Fruit fly (Drosophila melanogaster) whole organism, adult: ENCODE results near the gene Zpr1.
A peak's percentile ranks its signal among the peaks of the same experiment; 100 is the strongest.

Experiments used
- CG11617 ChIP-seq: fragments of 200-800 bp; sonication (Bioruptor generic); optimal IDR thresholded peaks from 2 replicates; lab custom pipeline; 2017; ENCODE audit warnings: mild to moderate bottlenecking, missing biosample characterization, missing genetic modification reagents, missing genetic modification characterization
- CG12768 ChIP-seq: fragments of 200-800 bp; sonication (Bioruptor generic); optimal IDR thresholded peaks from 2 replicates; lab custom pipeline; 2017; ENCODE audit warnings: missing biosample characterization, missing genetic modification characterization, mild to moderate bottlenecking, moderate library complexity, missing genetic modification reagents
- CG14711 ChIP-seq: fragments of 200-800 bp; sonication (Bioruptor generic); optimal IDR thresholded peaks from 2 replicates; lab custom pipeline; 2018; ENCODE audit warnings: missing biosample characterization, mild to moderate bottlenecking, missing genetic modification characterization, moderate library complexity
- CG1620 ChIP-seq: fragments of 200-800 bp; sonication (Bioruptor generic); optimal IDR thresholded peaks from 2 replicates; lab custom pipeline; 2016; ENCODE audit warnings: missing biosample characterization, missing genetic modification characterization
- CG33017 ChIP-seq: fragments of 200-800 bp; sonication (Bioruptor generic); optimal IDR thresholded peaks from 2 replicates; lab custom pipeline; 2018; ENCODE audit warnings: missing biosample characterization, mild to moderate bottlenecking, missing genetic modification characterization, moderate library complexity
- CG5204 ChIP-seq: fragments of 200-800 bp; sonication (Bioruptor generic); optimal IDR thresholded peaks from 2 replicates; lab custom pipeline; 2016; ENCODE audit warnings: missing biosample characterization, missing genetic modification characterization
- CG7045 ChIP-seq: fragments of 200-800 bp; sonication (Bioruptor generic); optimal IDR thresholded peaks from 2 replicates; lab custom pipeline; 2017; ENCODE audit warnings: missing biosample characterization, mild to moderate bottlenecking, missing genetic modification characterization
- CG7101 ChIP-seq: fragments of 200-800 bp; sonication (Bioruptor generic); optimal IDR thresholded peaks from 2 replicates; lab custom pipeline; 2018; ENCODE audit warnings: missing biosample characterization, mild to moderate bottlenecking, missing genetic modification characterization, moderate library complexity
- Clk ChIP-seq: fragments of 200-800 bp; sonication (Bioruptor generic); optimal IDR thresholded peaks from 2 replicates; lab custom pipeline; 2017; ENCODE audit warnings: missing biosample characterization, missing genetic modification characterization
- Crg-1 ChIP-seq: fragments of 200-800 bp; sonication (Bioruptor generic); optimal IDR thresholded peaks from 2 replicates; lab custom pipeline; 2016; ENCODE audit warnings: missing biosample characterization, missing genetic modification characterization
- Hr96 ChIP-seq: fragments of 200-800 bp; sonication (Bioruptor generic); optimal IDR thresholded peaks from 2 replicates; lab custom pipeline; 2016; ENCODE audit warnings: missing biosample characterization, missing genetic modification characterization
- bab1 ChIP-seq: fragments of 200-800 bp; sonication (Bioruptor generic); optimal IDR thresholded peaks from 3 replicates; lab custom pipeline; 2019; ENCODE audit warnings: missing biosample characterization, mild to moderate bottlenecking, missing genetic modification characterization, moderate library complexity
- cic ChIP-seq: fragments of 200-800 bp; sonication (Bioruptor generic); optimal IDR thresholded peaks from 2 replicates; lab custom pipeline; 2017; ENCODE audit warnings: missing biosample characterization, mild to moderate bottlenecking, missing genetic modification characterization, moderate library complexity
- cnc ChIP-seq, 2 experiments: fragments of >200 bp; optimal IDR thresholded peaks; 2 replicates each; lab custom pipeline; 2017
- kay ChIP-seq: fragments of 200-800 bp; sonication (Bioruptor generic); peaks from one replicate; lab custom pipeline; 2016; ENCODE audit warnings: missing biosample characterization, missing genetic modification characterization, borderline replicate concordance
- ovo ChIP-seq: fragments of 200-800 bp; sonication (Bioruptor generic); optimal IDR thresholded peaks from 2 replicates; lab custom pipeline; 2016; ENCODE audit warnings: missing biosample characterization, missing genetic modification characterization
- pad ChIP-seq: fragments of 200-800 bp; sonication (Bioruptor generic); optimal IDR thresholded peaks from 3 replicates; lab custom pipeline; 2017; ENCODE audit warnings: missing biosample characterization, missing genetic modification characterization, mild to moderate bottlenecking, moderate library complexity, missing genetic modification reagents
- tj ChIP-seq: fragments of 200-800 bp; sonication (Bioruptor generic); optimal IDR thresholded peaks from 3 replicates; lab custom pipeline; 2017; ENCODE audit warnings: missing biosample characterization, mild to moderate bottlenecking, missing genetic modification characterization, moderate library complexity
- toe ChIP-seq: fragments of 200-800 bp; sonication (Bioruptor generic); optimal IDR thresholded peaks from 2 replicates; lab custom pipeline; 2016; ENCODE audit warnings: missing biosample characterization, missing genetic modification characterization

The Zpr1 gene

DNA sequence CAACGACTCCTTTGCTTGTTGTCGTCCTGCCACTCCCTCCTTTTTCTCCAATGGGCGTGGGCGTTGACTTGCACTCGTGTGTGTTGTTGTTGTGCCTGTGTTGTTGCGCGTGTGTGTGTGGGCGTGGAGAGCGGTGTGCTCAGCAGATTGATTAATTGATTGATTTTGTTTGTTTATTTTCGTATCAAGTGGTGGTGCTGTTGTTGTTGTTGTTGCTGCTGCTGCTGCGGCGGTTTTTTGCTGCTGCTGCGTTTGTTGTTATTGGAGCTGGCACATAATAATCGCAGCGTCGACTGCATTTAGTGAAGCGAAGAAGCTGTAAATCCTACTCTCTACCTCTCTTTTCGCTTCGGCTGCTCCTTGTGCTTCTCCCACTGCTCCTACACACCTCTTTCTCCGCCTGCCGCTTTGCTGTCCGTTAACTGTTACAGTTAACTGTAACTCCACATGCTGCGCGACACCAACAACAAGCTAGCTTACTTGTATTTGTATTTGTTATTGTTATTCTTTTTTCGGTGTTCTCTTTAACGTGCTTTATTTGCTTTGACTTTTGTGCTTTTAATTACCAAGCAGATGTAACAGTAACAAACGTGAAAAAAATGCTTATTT is 27.5 kb downstream of the Zpr1 start:
- TF ChIP-seq CG14711 (tag; lab: Kevin White, UChicago), result no peak
- peak; percentile 24 for TF ChIP-seq ovo (GFP tag; lab: Kevin White, UChicago)
- TF ChIP-seq pad (GFP tag; lab: Kevin White, UChicago), result peak; percentile 71
- TF ChIP-seq tj (GFP tag; lab: Kevin White, UChicago), result peak; percentile 79
- no peak for TF ChIP-seq CG5204 (GFP tag; lab: Kevin White, UChicago)

DNA sequence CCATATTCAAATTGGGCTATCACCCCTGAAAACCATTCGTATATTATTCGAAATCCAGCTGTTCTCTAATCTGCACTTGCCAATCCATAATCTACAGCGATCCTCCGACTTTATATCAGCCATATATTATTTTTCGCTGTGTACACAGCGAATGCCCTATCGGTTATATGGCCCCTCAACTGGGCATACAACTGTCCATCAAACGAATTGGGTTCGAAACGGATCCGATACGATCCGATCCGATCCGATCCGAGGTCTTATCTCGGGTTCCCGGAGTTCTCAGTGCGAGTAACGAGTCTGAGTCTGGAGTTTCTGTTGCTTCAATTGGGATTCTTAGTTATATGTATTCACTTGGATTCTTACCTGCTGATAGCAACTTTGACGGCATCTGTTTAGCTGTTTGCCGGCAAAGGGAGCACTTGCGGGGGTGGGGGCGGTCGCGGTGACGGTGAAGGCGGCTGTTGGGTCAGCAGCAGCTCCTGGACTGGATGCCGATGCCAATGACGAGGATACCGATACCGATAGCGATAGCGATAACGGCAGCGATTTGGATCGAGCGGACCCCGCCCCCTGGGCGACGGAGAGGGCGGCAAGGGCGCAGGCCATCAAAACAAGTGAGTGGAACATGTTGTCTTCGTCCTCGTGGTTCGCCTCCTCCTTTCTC is 28.2 kb downstream of the Zpr1 start:
- TF ChIP-seq CG5204 (GFP tag; lab: Kevin White, UChicago), result no peak
- no peak for TF ChIP-seq Crg-1 (GFP tag; lab: Kevin White, UChicago)
- no peak for TF ChIP-seq bab1 (GFP tag; lab: Kevin White, UChicago)
- TF ChIP-seq toe, result no peak
- TF ChIP-seq cnc (optimal IDR thresholded peaks at IDR 0.05; lab: Kevin White, UChicago), result no peak
- no peak for TF ChIP-seq Hr96 (GFP tag; lab: Kevin White, UChicago)
- no peak for TF ChIP-seq CG33017 (tag; lab: Kevin White, UChicago)
- no peak for TF ChIP-seq CG1620
- TF ChIP-seq pad (GFP tag; lab: Kevin White, UChicago), result no peak
- TF ChIP-seq Clk (GFP tag; lab: Kevin White, UChicago), result no peak
- no peak for TF ChIP-seq CG14711 (tag; lab: Kevin White, UChicago)
- no peak for TF ChIP-seq cic (GFP tag; lab: Kevin White, UChicago)
- TF ChIP-seq kay (GFP tag; lab: Kevin White, UChicago), result no peak
- no peak for TF ChIP-seq CG7101 (tag; lab: Kevin White, UChicago)

DNA sequence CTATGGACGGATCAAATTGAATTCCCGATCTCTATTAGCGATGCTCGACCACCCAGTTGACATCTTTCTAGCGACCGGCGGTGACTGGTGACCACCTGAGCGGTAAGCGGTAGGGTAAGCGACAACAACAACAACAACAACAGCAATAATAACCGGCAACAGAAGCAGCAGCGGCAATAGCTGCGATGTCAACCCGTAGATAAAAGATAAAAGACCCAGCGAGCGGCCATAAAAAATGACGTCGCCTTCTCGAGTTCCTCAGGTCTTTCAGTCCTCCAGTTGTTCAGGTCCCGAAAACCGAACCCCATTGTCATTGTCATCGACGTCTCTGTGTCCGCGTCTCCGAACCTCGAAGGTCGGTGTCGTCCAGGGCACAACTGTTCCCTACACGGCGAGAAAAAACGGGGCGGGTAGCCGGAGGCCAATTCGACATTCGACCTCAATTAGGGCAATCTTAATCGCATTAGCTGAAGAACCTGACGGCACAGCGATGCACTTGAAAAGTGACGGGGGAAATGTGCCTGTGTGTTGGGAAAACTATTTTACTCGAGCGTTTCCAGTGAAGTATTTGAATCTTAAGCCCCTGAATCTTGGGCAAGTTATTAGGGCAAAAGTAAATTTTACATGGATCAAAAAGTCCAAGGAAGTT is 29.2 kb downstream of the Zpr1 start:
- no peak for TF ChIP-seq CG7045 (GFP tag; lab: Kevin White, UChicago)
- no peak for TF ChIP-seq CG14711 (tag; lab: Kevin White, UChicago)
- no peak for TF ChIP-seq tj (GFP tag; lab: Kevin White, UChicago)
- TF ChIP-seq CG11617 (GFP tag; lab: Kevin White, UChicago), result no peak
- TF ChIP-seq CG12768 (GFP tag; lab: Kevin White, UChicago), result no peak
- no peak for TF ChIP-seq cic (GFP tag; lab: Kevin White, UChicago)
- no peak for TF ChIP-seq CG7101 (tag; lab: Kevin White, UChicago)
- no peak for TF ChIP-seq CG5204 (GFP tag; lab: Kevin White, UChicago)

DNA sequence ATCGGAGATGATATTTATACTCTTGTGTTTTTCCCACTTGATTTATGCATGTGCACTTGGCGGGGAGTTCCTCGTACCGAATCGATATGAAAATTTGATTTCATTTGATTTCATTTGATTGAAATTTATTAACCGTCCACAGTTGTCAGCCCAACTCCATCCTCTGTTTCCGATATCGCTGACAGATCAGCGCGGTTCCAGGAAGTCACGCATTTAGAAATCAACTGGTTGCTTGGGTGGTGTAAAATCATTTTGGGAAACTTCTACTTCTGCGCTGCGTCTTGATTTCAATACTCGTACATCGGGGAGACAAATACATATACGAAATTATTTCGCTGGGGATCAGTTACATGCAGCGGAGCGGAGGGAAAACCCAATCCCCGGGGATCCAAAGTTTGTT is 30.4 kb downstream of the Zpr1 start:
- TF ChIP-seq CG33017 (tag; lab: Kevin White, UChicago), result no peak

DNA sequence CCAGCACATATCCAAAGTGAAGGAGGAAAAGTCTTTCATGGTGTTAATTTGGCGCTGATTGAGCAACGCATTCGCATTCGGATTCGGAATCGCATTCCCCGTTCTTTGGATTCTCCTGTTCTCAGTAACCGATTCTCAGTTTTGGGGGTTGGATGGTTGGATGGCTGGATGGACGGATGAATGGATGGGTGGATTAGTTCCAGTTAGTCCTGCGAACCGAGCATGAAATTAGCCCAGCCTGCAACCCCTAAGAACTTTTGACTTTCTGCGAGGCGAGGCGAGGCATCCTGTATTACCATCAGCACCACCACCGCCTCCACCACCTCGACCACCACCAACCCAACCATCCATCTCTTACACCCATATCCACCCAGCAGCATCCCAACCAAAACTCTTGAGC is 31.6 kb downstream of the Zpr1 start:
- TF ChIP-seq Clk (GFP tag; lab: Kevin White, UChicago) (no peak), CG1620 (no peak), pad (GFP tag; lab: Kevin White, UChicago) (no peak), CG14711 (tag; lab: Kevin White, UChicago) (no peak), ovo (GFP tag; lab: Kevin White, UChicago) (no peak), cic (GFP tag; lab: Kevin White, UChicago) (no peak), CG7045 (GFP tag; lab: Kevin White, UChicago) (no peak)

DNA sequence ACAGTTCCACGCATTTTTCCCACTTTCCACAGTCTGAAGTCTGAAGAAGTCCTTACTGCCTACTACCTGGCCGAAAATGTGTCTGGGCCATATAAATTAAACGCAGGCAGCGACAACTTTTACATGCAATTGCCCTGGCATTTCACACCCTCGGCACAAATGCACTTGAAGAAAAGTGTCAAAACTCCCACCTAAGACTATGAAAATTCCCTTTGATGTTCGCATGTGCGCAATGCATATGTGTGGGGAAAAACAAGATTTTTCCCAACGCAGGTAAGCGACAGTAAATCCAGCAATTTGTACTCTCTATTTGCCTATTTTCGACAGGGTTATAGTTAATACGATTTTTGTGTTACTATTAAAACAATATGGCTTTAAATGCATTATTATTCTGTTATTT is 32.5 kb downstream of the Zpr1 start:
- no peak for TF ChIP-seq CG7101 (tag; lab: Kevin White, UChicago)
- TF ChIP-seq kay (GFP tag; lab: Kevin White, UChicago), result no peak
- no peak for TF ChIP-seq CG7045 (GFP tag; lab: Kevin White, UChicago)
- no peak for TF ChIP-seq toe
- no peak for TF ChIP-seq CG12768 (GFP tag; lab: Kevin White, UChicago)
- TF ChIP-seq Crg-1 (GFP tag; lab: Kevin White, UChicago), result no peak
- TF ChIP-seq pad (GFP tag; lab: Kevin White, UChicago), result no peak
- TF ChIP-seq Hr96 (GFP tag; lab: Kevin White, UChicago), result no peak
- no peak for TF ChIP-seq CG5204 (GFP tag; lab: Kevin White, UChicago)
- no peak for TF ChIP-seq CG14711 (tag; lab: Kevin White, UChicago)

DNA sequence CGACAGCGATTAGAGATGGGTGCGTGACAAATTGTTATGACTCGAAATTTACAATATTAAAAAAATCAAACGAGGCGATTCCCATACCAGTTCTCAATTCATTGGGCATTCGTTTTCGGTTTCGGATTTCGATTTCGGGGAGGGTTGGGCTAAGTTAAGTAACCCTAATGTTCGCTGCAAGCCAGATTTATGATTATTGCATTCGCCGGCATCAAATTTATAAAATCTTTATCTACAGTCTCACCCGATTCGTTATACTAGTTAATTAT is 33.9 kb downstream of the Zpr1 start:
- TF ChIP-seq CG1620 (no peak), CG7045 (GFP tag; lab: Kevin White, UChicago) (no peak), toe (no peak)
